Worm (Caenorhabditis elegans) whole organism, L4 larva: ENCODE data around the gene C49A9.1.

Source experiments
- F10B5.3 ChIP-seq: sonication (generic microtip); optimal IDR thresholded peaks from 2 replicates; lab custom pipeline; 2016; ENCODE audit warnings: mild to moderate bottlenecking, missing genetic modification characterization, missing compliant biosample characterization
- F37D6.2 ChIP-seq: sonication (generic microtip); optimal IDR thresholded peaks from 2 replicates; lab custom pipeline; 2016; ENCODE audit warnings: mild to moderate bottlenecking, missing genetic modification characterization, missing compliant biosample characterization
- F49E8.2 ChIP-seq: sonication (generic microtip); optimal IDR thresholded peaks from 2 replicates; lab custom pipeline; 2016; ENCODE audit warnings: missing compliant biosample characterization, mild to moderate bottlenecking, missing genetic modification characterization, borderline replicate concordance
- R02D3.7 ChIP-seq: fragments of 150-350 bp; sonication (generic microtip); optimal IDR thresholded peaks from 3 replicates; lab custom pipeline; 2014; ENCODE audit warnings: missing biosample characterization, missing genetic modification characterization
- T20F7.1 ChIP-seq: fragments of 200-800 bp; sonication (Bioruptor generic); optimal IDR thresholded peaks from 2 replicates; lab custom pipeline; 2018; ENCODE audit warnings: mild to moderate bottlenecking, missing genetic modification characterization, missing compliant biosample characterization
- Y75B8A.6 ChIP-seq: fragments of 200-800 bp; sonication (Bioruptor generic); IDR thresholded peaks from 2 replicates; pipeline ENCODE4 v1.3.6; 2022; ENCODE audit warnings: missing genetic modification reagents, missing genetic modification characterization, missing compliant biosample characterization
- ZK337.2 ChIP-seq: fragments of 200-800 bp; sonication (Bioruptor generic); IDR thresholded peaks from 2 replicates; pipeline ENCODE4 v1.3.6; 2022; ENCODE audit warnings: missing genetic modification reagents, missing genetic modification characterization, missing compliant biosample characterization
- aha-1 ChIP-seq: fragments of 150-350 bp; peaks from one replicate; lab custom pipeline; 2014; ENCODE audit warnings: missing biosample characterization, missing genetic modification characterization
- aly-2 ChIP-seq: sonication (generic microtip); optimal IDR thresholded peaks from 2 replicates; lab custom pipeline; 2018; ENCODE audit warnings: missing biosample characterization, missing genetic modification characterization
- arid-1 ChIP-seq: fragments of 200-800 bp; sonication (Bioruptor generic); conservative IDR thresholded peaks from 2 replicates; pipeline ENCODE4 v1.3.6; 2022; ENCODE audit warnings: missing genetic modification reagents, missing genetic modification characterization, missing compliant biosample characterization
- ceh-32 ChIP-seq: sonication (generic microtip); optimal IDR thresholded peaks from 2 replicates; lab custom pipeline; 2016; ENCODE audit warnings: mild to moderate bottlenecking, missing genetic modification characterization, missing compliant biosample characterization; ENCODE audit not compliant: poor library complexity
- ceh-44 ChIP-seq: fragments of 200-800 bp; sonication (Bioruptor generic); IDR thresholded peaks from 2 replicates; pipeline ENCODE4 v1.3.6; 2022; ENCODE audit warnings: missing genetic modification reagents, missing genetic modification characterization, missing compliant biosample characterization
- ces-1 ChIP-seq: fragments of 150-350 bp; sonication (generic microtip); optimal IDR thresholded peaks from 4 replicates; lab custom pipeline; 2014; ENCODE audit warnings: missing biosample characterization, missing genetic modification reagents, missing genetic modification characterization
- daf-19 ChIP-seq: fragments of 200-800 bp; sonication (Bioruptor generic); conservative IDR thresholded peaks from 2 replicates; pipeline ENCODE4 v1.3.6; 2022; ENCODE audit warnings: missing genetic modification characterization, missing compliant biosample characterization
- dmd-8 ChIP-seq: fragments of 200-800 bp; sonication (Bioruptor generic); IDR thresholded peaks from 2 replicates; pipeline ENCODE4 v1.3.6; 2022; ENCODE audit warnings: missing genetic modification characterization, missing compliant biosample characterization
- dmd-9 ChIP-seq: fragments of 200-800 bp; sonication (Bioruptor generic); IDR thresholded peaks from 2 replicates; pipeline ENCODE4 v1.3.6; 2022; ENCODE audit warnings: missing genetic modification reagents, missing genetic modification characterization, missing compliant biosample characterization
- dpl-1 ChIP-seq: fragments of 150-350 bp; optimal IDR thresholded peaks from 2 replicates; lab custom pipeline; 2014; ENCODE audit warnings: missing biosample characterization, missing genetic modification reagents, missing genetic modification characterization
- dve-1 ChIP-seq: sonication (generic microtip); optimal IDR thresholded peaks from 2 replicates; lab custom pipeline; 2017; ENCODE audit warnings: antibody characterized with exemption, mild to moderate bottlenecking, missing genetic modification characterization, missing compliant biosample characterization; ENCODE audit not compliant: insufficient read depth
- egl-27 ChIP-seq: sonication (generic microtip); optimal IDR thresholded peaks from 3 replicates; lab custom pipeline; 2017; ENCODE audit warnings: missing biosample characterization, missing genetic modification reagents, missing genetic modification characterization
- fkh-10 ChIP-seq: fragments of 150-350 bp; optimal IDR thresholded peaks from 2 replicates; lab custom pipeline; 2014; ENCODE audit warnings: missing biosample characterization, missing genetic modification reagents, missing genetic modification characterization
- fos-1 ChIP-seq: fragments of 150-350 bp; optimal IDR thresholded peaks from 2 replicates; lab custom pipeline; 2014; ENCODE audit warnings: missing biosample characterization, missing genetic modification characterization
- gei-8 ChIP-seq: fragments of 200-800 bp; sonication (Bioruptor generic); optimal IDR thresholded peaks from 2 replicates; lab custom pipeline; 2018; ENCODE audit warnings: mild to moderate bottlenecking, missing genetic modification characterization, missing compliant biosample characterization
- hlh-30 ChIP-seq: sonication (generic microtip); optimal IDR thresholded peaks from 2 replicates; lab custom pipeline; 2017; ENCODE audit warnings: antibody characterized with exemption, mild to moderate bottlenecking, missing genetic modification characterization, missing compliant biosample characterization; ENCODE audit not compliant: insufficient read depth
- hmg-1.1 ChIP-seq: fragments of 200-800 bp; sonication (Bioruptor generic); IDR thresholded peaks from 2 replicates; pipeline ENCODE4 v1.3.6; 2022; ENCODE audit warnings: missing genetic modification reagents, missing genetic modification characterization, missing compliant biosample characterization
- lin-13 ChIP-seq: fragments of 150-350 bp; optimal IDR thresholded peaks from 2 replicates; lab custom pipeline; 2014; ENCODE audit warnings: missing biosample characterization, missing genetic modification reagents, missing genetic modification characterization
- lin-15B ChIP-seq: fragments of 150-350 bp; sonication (generic microtip); optimal IDR thresholded peaks from 3 replicates; lab custom pipeline; 2014; ENCODE audit warnings: missing biosample characterization, missing genetic modification characterization
- lin-39 ChIP-seq: fragments of 150-350 bp; optimal IDR thresholded peaks from 2 replicates; lab custom pipeline; 2014; ENCODE audit warnings: missing biosample characterization, missing genetic modification reagents, missing genetic modification characterization
- lsy-2 ChIP-seq, 2 experiments: fragments of 150-350 bp in 1 of 2; sonication (generic microtip) in 1 of 2; optimal IDR thresholded peaks; 2 replicates each; lab custom pipeline; 2014 to 2017; ENCODE audit warnings: missing biosample characterization in 2 of 2, missing genetic modification characterization in 2 of 2
- madf-5 ChIP-seq, 2 experiments: fragments of 200-800 bp; sonication (Bioruptor generic); IDR thresholded peaks; 2 replicates each; pipeline ENCODE4 v1.3.6; 2022; ENCODE audit warnings: missing compliant biosample characterization in 2 of 2, missing genetic modification characterization in 2 of 2
- madf-9 ChIP-seq: fragments of 200-800 bp; sonication (Bioruptor generic); conservative IDR thresholded peaks from 2 replicates; pipeline ENCODE4 v1.3.6; 2022; ENCODE audit warnings: missing genetic modification reagents, missing genetic modification characterization, missing compliant biosample characterization
- mdl-1 ChIP-seq, 2 experiments: fragments of 150-350 bp in 1 of 2; sonication (generic microtip) in 1 of 2; optimal IDR thresholded peaks; 2 replicates each; lab custom pipeline; 2014 to 2017; ENCODE audit warnings: missing biosample characterization in 2 of 2, missing genetic modification characterization in 2 of 2
- mes-2 ChIP-seq: sonication (generic microtip); optimal IDR thresholded peaks from 2 replicates; lab custom pipeline; 2016; ENCODE audit warnings: missing genotype, mild to moderate bottlenecking, missing genetic modification characterization, missing compliant biosample characterization; ENCODE audit not compliant: poor library complexity, severe bottlenecking
- nhr-10 ChIP-seq: fragments of 150-350 bp; optimal IDR thresholded peaks from 2 replicates; lab custom pipeline; 2014; ENCODE audit warnings: missing biosample characterization, missing genetic modification characterization
- nhr-102 ChIP-seq: sonication (generic microtip); optimal IDR thresholded peaks from 2 replicates; lab custom pipeline; 2016; ENCODE audit warnings: mild to moderate bottlenecking, missing genetic modification characterization, moderate library complexity, missing compliant biosample characterization
- nhr-111 ChIP-seq: fragments of 200-800 bp; sonication (Bioruptor generic); optimal IDR thresholded peaks from 2 replicates; lab custom pipeline; 2018; ENCODE audit warnings: mild to moderate bottlenecking, missing genetic modification characterization, missing compliant biosample characterization
- nhr-41 ChIP-seq: fragments of 200-800 bp; sonication (Bioruptor generic); IDR thresholded peaks from 2 replicates; pipeline ENCODE4 v1.3.6; 2022; ENCODE audit warnings: missing genetic modification reagents, missing genetic modification characterization, missing compliant biosample characterization
- nhr-6 ChIP-seq: fragments of 150-350 bp; optimal IDR thresholded peaks from 2 replicates; lab custom pipeline; 2014; ENCODE audit warnings: missing biosample characterization, missing genetic modification characterization
- nhr-77 ChIP-seq: fragments of 150-350 bp; optimal IDR thresholded peaks from 2 replicates; lab custom pipeline; 2014; ENCODE audit warnings: missing biosample characterization, missing genetic modification characterization
- pha-4 ChIP-seq, 2 experiments: fragments of 150-350 bp in 1 of 2; fragments of 200-800 bp in 1 of 2; sonication (Bioruptor generic) in 1 of 2; IDR thresholded peaks in 1 of 2; optimal IDR thresholded peaks in 1 of 2; 2 replicates each; pipeline versions ENCODE4 v1.3.6 to Lab custom; 2014 to 2022; ENCODE audit warnings: missing genetic modification characterization in 2 of 2, missing genetic modification reagents in 2 of 2, missing biosample characterization in 1 of 2, missing compliant biosample characterization in 1 of 2
- php-3 ChIP-seq: fragments of 200-800 bp; sonication (Bioruptor generic); IDR thresholded peaks from 2 replicates; pipeline ENCODE4 v1.3.6; 2022; ENCODE audit warnings: missing genetic modification reagents, missing genetic modification characterization, missing compliant biosample characterization
- pqm-1 ChIP-seq: sonication (generic microtip); optimal IDR thresholded peaks from 2 replicates; lab custom pipeline; 2017; ENCODE audit warnings: missing biosample characterization, missing genetic modification characterization
- rbr-2 ChIP-seq: sonication (generic microtip); optimal IDR thresholded peaks from 2 replicates; lab custom pipeline; 2016; ENCODE audit warnings: missing genotype, missing genetic modification characterization, missing compliant biosample characterization
- set-16 ChIP-seq: fragments of 200-800 bp; sonication (Bioruptor generic); IDR thresholded peaks from 2 replicates; pipeline ENCODE4 v1.3.6; 2022; ENCODE audit warnings: missing genetic modification reagents, missing genetic modification characterization, missing compliant biosample characterization
- skn-1 ChIP-seq: fragments of 150-350 bp; optimal IDR thresholded peaks from 2 replicates; lab custom pipeline; 2014; ENCODE audit warnings: missing biosample characterization, missing genetic modification characterization
- unc-130 ChIP-seq: sonication (generic microtip); optimal IDR thresholded peaks from 2 replicates; lab custom pipeline; 2016; ENCODE audit warnings: missing genetic modification reagents, missing genetic modification characterization, missing compliant biosample characterization
- unc-62 ChIP-seq, 3 experiments: fragments of 150-350 bp in 1 of 3; sonication (generic microtip); optimal IDR thresholded peaks in 2 of 3; peaks in 1 of 3; 1 replicate in 1 of 3; 2 replicates in 2 of 3; lab custom pipeline; 2014 to 2017; ENCODE audit warnings: missing biosample characterization in 3 of 3, missing genetic modification characterization in 3 of 3, missing genetic modification reagents in 3 of 3, missing genotype in 1 of 3
- zag-1 ChIP-seq: fragments of 150-350 bp; optimal IDR thresholded peaks from 2 replicates; lab custom pipeline; 2014; ENCODE audit warnings: missing biosample characterization, missing genetic modification characterization
- zfp-2 ChIP-seq: sonication (generic microtip); optimal IDR thresholded peaks from 2 replicates; lab custom pipeline; 2016; ENCODE audit warnings: mild to moderate bottlenecking, missing genetic modification characterization, missing compliant biosample characterization
- zip-2 ChIP-seq: fragments of 150-350 bp; optimal IDR thresholded peaks from 2 replicates; lab custom pipeline; 2014; ENCODE audit warnings: missing biosample characterization, missing genetic modification characterization
- ztf-7 ChIP-seq: fragments of 150-350 bp; optimal IDR thresholded peaks from 2 replicates; lab custom pipeline; 2014; ENCODE audit warnings: missing biosample characterization, missing genetic modification characterization

Gene C49A9.1

DNA sequence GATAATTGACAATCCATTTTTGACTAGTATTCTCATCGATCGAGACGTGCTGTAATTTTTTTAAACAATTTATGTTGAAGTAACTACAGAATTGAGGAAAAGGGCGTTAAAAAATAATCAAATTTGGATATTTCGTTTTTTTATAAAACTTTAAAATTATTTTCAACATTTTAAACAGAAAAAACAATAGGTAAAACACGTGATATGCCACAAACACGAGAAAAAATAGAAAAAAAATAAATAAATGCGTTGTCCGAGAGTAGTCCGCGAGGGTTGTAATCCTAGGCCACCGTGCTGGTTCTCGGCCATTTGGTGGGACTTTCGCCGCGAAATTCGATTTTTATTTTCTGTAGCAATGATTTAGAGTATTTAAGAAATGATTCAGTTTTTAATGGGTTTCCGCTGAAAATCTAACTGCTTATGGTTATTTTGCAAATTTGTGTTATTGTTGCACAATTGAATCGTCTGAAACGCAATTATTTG, 21.7 kb upstream of the C49A9.1 start, which contains the start of gene C49A9.10 (continued):
- TF ChIP-seq skn-1 (tag; lab: Kevin White, UChicago) (no peak), pha-4 (GFP tag; IDR thresholded peaks at IDR 0.05; lab: Robert Waterston, UW) (0 out of 2 replicates have a peak, but pooled peaks have one; percentile 43), pha-4 (tag; optimal IDR thresholded peaks at IDR 0.05; lab: Kevin White, UChicago) (peak; percentile 36), madf-9 (GFP tag; lab: Robert Waterston, UW) (no peak), ceh-44 (peak; percentile 52; the same call in 1 of the 2 replicates), ztf-7 (tag; lab: Kevin White, UChicago) (peak; percentile 55), unc-62 (GFP tag; optimal IDR thresholded peaks at IDR 0.05 in 1 of 2; lab: Kevin White, UChicago) (peak in 1 of 2 experiments; percentile 13), unc-62 (tag; optimal IDR thresholded peaks at IDR 0.05; lab: Kevin White, UChicago) (no peak), lin-15B (no peak), ceh-32 (tag; lab: Kevin White, UChicago) (no peak), dpl-1 (GFP tag; lab: Kevin White, UChicago) (peak; percentile 98), madf-5 (GFP tag; IDR thresholded peaks at IDR 0.05; lab: Robert Waterston, UW) (no peak), ces-1 (GFP tag; lab: Kevin White, UChicago) (no peak), fkh-10 (GFP tag; lab: Kevin White, UChicago) (peak; percentile 27), gei-8 (no peak), ZK337.2 (GFP tag; lab: Robert Waterston, UW) (peak; percentile 94), dmd-9 (peak; percentile 83), mes-2 (tag; lab: Kevin White, UChicago) (peak; percentile 100), zip-2 (tag; lab: Kevin White, UChicago) (no peak), hlh-30 (tag; lab: Kevin White, UChicago) (peak; percentile 77), daf-19 (no peak), set-16 (GFP tag; lab: Robert Waterston, UW) (no peak), Y75B8A.6 (GFP tag; lab: Robert Waterston, UW) (no peak), nhr-6 (tag; lab: Kevin White, UChicago) (no peak), unc-130 (GFP tag; lab: Kevin White, UChicago) (peak; percentile 89), rbr-2 (tag; lab: Kevin White, UChicago) (peak; percentile 70), aha-1 (tag; lab: Kevin White, UChicago) (peak; percentile 52), nhr-102 (tag; lab: Kevin White, UChicago) (peak; percentile 74), lin-39 (no peak), fos-1 (tag; lab: Kevin White, UChicago) (no peak), php-3 (GFP tag; lab: Robert Waterston, UW) (no peak), lsy-2 (tag; optimal IDR thresholded peaks at IDR 0.05; lab: Kevin White, UChicago) (peak in 1 of 2 experiments; percentile 89), F10B5.3 (tag; lab: Kevin White, UChicago) (peak; percentile 59), F49E8.2 (tag; lab: Kevin White, UChicago) (peak; percentile 82), T20F7.1 (GFP tag; lab: Kevin White, UChicago) (peak; percentile 70), pqm-1 (tag; lab: Kevin White, UChicago) (no peak), nhr-10 (tag; lab: Kevin White, UChicago) (no peak), nhr-41 (GFP tag; lab: Robert Waterston, UW) (no peak), F37D6.2 (tag; lab: Kevin White, UChicago) (peak; percentile 33), hmg-1.1 (GFP tag; lab: Robert Waterston, UW) (no peak), dmd-8 (GFP tag; lab: Robert Waterston, UW) (no peak), egl-27 (tag; lab: Kevin White, UChicago) (no peak), zfp-2 (tag; lab: Kevin White, UChicago) (no peak), lin-13 (GFP tag; lab: Kevin White, UChicago) (peak; percentile 36), R02D3.7 (tag; lab: Kevin White, UChicago) (no peak), aly-2 (tag; lab: Kevin White, UChicago) (no peak), nhr-77 (tag; lab: Kevin White, UChicago) (peak; percentile 59), mdl-1 (tag; optimal IDR thresholded peaks at IDR 0.05; lab: Kevin White, UChicago) (no peak), zag-1 (no peak), dve-1 (peak; percentile 73), nhr-111 (GFP tag; lab: Kevin White, UChicago) (no peak), arid-1 (GFP tag; lab: Robert Waterston, UW) (no peak)
